Worm (Caenorhabditis elegans): ENCODE data around the gene T28A11.20.

- TF ChIP-seq scrt-1 (GFP tag; IDR thresholded peaks at IDR 0.05), result no peak
- TF ChIP-seq ama-1 (optimal IDR thresholded peaks at IDR 0.05), result no peak
Measured at ce11 chrV:3230150-3230549, 42.9 kb downstream of the T28A11.20 start.

Data from whole organism, early embryonic.